Worm (Caenorhabditis elegans): Measurements from ENCODE around the gene timm-17B.2.

Gene timm-17B.2

DNA sequence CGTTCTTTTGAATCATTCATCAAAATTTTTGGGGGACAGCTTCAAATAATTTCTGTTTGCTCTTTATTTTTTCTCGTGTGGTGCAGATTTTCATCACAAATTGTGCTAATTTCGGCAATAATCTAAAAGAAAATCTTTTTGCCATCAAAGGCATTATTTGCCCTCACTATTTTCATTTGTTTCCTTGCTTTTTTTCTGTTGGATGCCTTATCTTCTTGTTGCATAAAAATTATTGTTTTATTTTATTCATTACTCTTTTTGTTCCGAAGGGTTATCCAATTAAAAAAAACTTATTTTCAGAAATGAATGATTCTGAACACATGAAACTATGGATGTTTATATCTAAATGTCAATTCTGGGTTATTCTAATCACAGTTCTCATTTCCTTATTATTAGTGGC, 50.5 kb downstream of the timm-17B.2 start, which contains the start of gene T01B11.1:
Gene T01B11.1 (plus strand): TSS at position 301 of the 400 bp plus-strand sequence.
- TF ChIP-seq nhr-23 (tag; optimal IDR thresholded peaks at IDR 0.05) (no peak), gmeb-1 (tag; optimal IDR thresholded peaks at IDR 0.05) (no peak), sem-4 (tag; optimal IDR thresholded peaks at IDR 0.05) (no peak), unc-62 (GFP tag; optimal IDR thresholded peaks at IDR 0.05) (no peak), aly-2 (tag; optimal IDR thresholded peaks at IDR 0.05) (no peak), crh-2 (tag; optimal IDR thresholded peaks at IDR 0.05) (no peak), nhr-6 (tag; optimal IDR thresholded peaks at IDR 0.05) (no peak), Y55F3AM.14 (GFP tag; optimal IDR thresholded peaks at IDR 0.05) (no peak), ZK546.5 (tag; optimal IDR thresholded peaks at IDR 0.05) (no peak), zag-1 (tag; optimal IDR thresholded peaks at IDR 0.05) (no peak), nhr-25 (tag; optimal IDR thresholded peaks at IDR 0.05) (no peak), sma-3 (GFP tag; optimal IDR thresholded peaks at IDR 0.05) (no peak), nhr-10 (tag; optimal IDR thresholded peaks at IDR 0.05) (no peak), C34F6.9 (tag; optimal IDR thresholded peaks at IDR 0.05) (no peak), ztf-4 (tag; optimal IDR thresholded peaks at IDR 0.05) (no peak), mdl-1 (tag; optimal IDR thresholded peaks at IDR 0.05) (no peak), peb-1 (tag; optimal IDR thresholded peaks at IDR 0.05) (no peak), ama-1 (optimal IDR thresholded peaks at IDR 0.05) (no peak), unc-55 (GFP tag; optimal IDR thresholded peaks at IDR 0.05) (no peak), lin-11 (tag; optimal IDR thresholded peaks at IDR 0.05) (no peak)
